Worm (Caenorhabditis elegans) whole organism, young adult: Measurements from ENCODE around the gene F52H2.5.

Experiments used
- B0019.2 ChIP-seq: fragments of 200-800 bp; sonication (Bioruptor generic); conservative IDR thresholded peaks from 2 replicates; pipeline ENCODE4 v1.3.6; 2022; ENCODE audit warnings: missing genetic modification reagents, missing genetic modification characterization, missing compliant biosample characterization
- B0035.1 ChIP-seq: sonication (generic microtip); optimal IDR thresholded peaks from 2 replicates; lab custom pipeline; 2016; ENCODE audit warnings: missing genetic modification characterization, mild to moderate bottlenecking, missing compliant biosample characterization, missing genotype, missing genetic modification reagents
- B0336.3 ChIP-seq: fragments of 200-800 bp; sonication (Bioruptor generic); IDR thresholded peaks from 2 replicates; pipeline ENCODE4 v1.3.6; 2022; ENCODE audit warnings: missing genetic modification characterization, missing compliant biosample characterization
- F10E7.11 ChIP-seq: sonication (generic microtip); optimal IDR thresholded peaks from 2 replicates; lab custom pipeline; 2017; ENCODE audit warnings: mild to moderate bottlenecking, missing genetic modification characterization, moderate library complexity, missing compliant biosample characterization
- F23B12.7 ChIP-seq: sonication (generic microtip); optimal IDR thresholded peaks from 2 replicates; lab custom pipeline; 2017; ENCODE audit warnings: missing genetic modification characterization, mild to moderate bottlenecking, missing compliant biosample characterization, antibody characterized with exemption, moderate library complexity; ENCODE audit not compliant: insufficient read depth
- F33H1.4 ChIP-seq: fragments of 200-800 bp; sonication (Bioruptor generic); IDR thresholded peaks from 2 replicates; pipeline ENCODE4 v1.3.6; 2022; ENCODE audit warnings: missing genetic modification reagents, missing genetic modification characterization, missing compliant biosample characterization
- F49E8.2 ChIP-seq: sonication (generic microtip); optimal IDR thresholded peaks from 3 replicates; lab custom pipeline; 2017; ENCODE audit warnings: missing genetic modification characterization, mild to moderate bottlenecking, missing compliant biosample characterization, antibody characterized with exemption, moderate library complexity; ENCODE audit not compliant: insufficient read depth
- F52B5.7 ChIP-seq: sonication (generic microtip); optimal IDR thresholded peaks from 2 replicates; lab custom pipeline; 2016; ENCODE audit warnings: mild to moderate bottlenecking, missing genetic modification characterization, missing compliant biosample characterization
- F57C9.4 ChIP-seq: sonication (generic microtip); optimal IDR thresholded peaks from 2 replicates; lab custom pipeline; 2017; ENCODE audit warnings: mild to moderate bottlenecking, missing genetic modification characterization, missing compliant biosample characterization
- K12H6.12 ChIP-seq: fragments of 200-800 bp; sonication (Bioruptor generic); optimal IDR thresholded peaks from 2 replicates; lab custom pipeline; 2018; ENCODE audit warnings: mild to moderate bottlenecking, missing genetic modification characterization, missing compliant biosample characterization
- Y53F4B.3 ChIP-seq: fragments of 200-800 bp; sonication (Bioruptor generic); IDR thresholded peaks from 2 replicates; pipeline ENCODE4 v1.3.6; 2022; ENCODE audit warnings: missing genetic modification reagents, missing genetic modification characterization, missing compliant biosample characterization
- Y95B8A.8 ChIP-seq: fragments of 200-800 bp; sonication (Bioruptor generic); IDR thresholded peaks from 2 replicates; pipeline ENCODE4 v1.3.6; 2022; ENCODE audit warnings: missing genetic modification reagents, missing genetic modification characterization, missing compliant biosample characterization
- ZK185.1 ChIP-seq: sonication (generic microtip); optimal IDR thresholded peaks from 2 replicates; lab custom pipeline; 2016; ENCODE audit warnings: mild to moderate bottlenecking, missing genetic modification characterization, missing compliant biosample characterization; ENCODE audit not compliant: poor library complexity, severe bottlenecking
- aptf-3 ChIP-seq: fragments of 200-800 bp; sonication (Bioruptor generic); IDR thresholded peaks from 2 replicates; pipeline ENCODE4 v1.3.6; 2022; ENCODE audit warnings: missing genetic modification characterization, missing compliant biosample characterization
- athp-1 ChIP-seq: sonication (generic microtip); optimal IDR thresholded peaks from 2 replicates; lab custom pipeline; 2017; ENCODE audit warnings: mild to moderate bottlenecking, missing genetic modification characterization, missing compliant biosample characterization
- bed-1 ChIP-seq: fragments of 200-800 bp; sonication (Bioruptor generic); IDR thresholded peaks from 2 replicates; pipeline ENCODE4 v1.3.6; 2022; ENCODE audit warnings: missing genetic modification reagents, missing genetic modification characterization, missing compliant biosample characterization
- bed-2 ChIP-seq: fragments of 200-800 bp; sonication (Bioruptor generic); IDR thresholded peaks from 2 replicates; pipeline ENCODE4 v1.3.6; 2022; ENCODE audit warnings: missing genetic modification reagents, missing genetic modification characterization, missing compliant biosample characterization
- cebp-2 ChIP-seq: fragments of 200-800 bp; sonication (Bioruptor generic); IDR thresholded peaks from 2 replicates; pipeline ENCODE4 v1.3.6; 2022; ENCODE audit warnings: missing genetic modification characterization, missing compliant biosample characterization
- ceh-40 ChIP-seq: fragments of 200-800 bp; sonication (Bioruptor generic); IDR thresholded peaks from 2 replicates; pipeline ENCODE4 v1.3.6; 2022; ENCODE audit warnings: missing genetic modification characterization, missing compliant biosample characterization
- ceh-58 ChIP-seq: fragments of 200-800 bp; sonication (Bioruptor generic); IDR thresholded peaks from 2 replicates; pipeline ENCODE4 v1.3.6; 2022; ENCODE audit warnings: missing genetic modification characterization, missing compliant biosample characterization
- ceh-91 ChIP-seq: fragments of 200-800 bp; sonication (Bioruptor generic); IDR thresholded peaks from 2 replicates; pipeline ENCODE4 v1.3.6; 2022; ENCODE audit warnings: missing genetic modification reagents, missing genetic modification characterization, missing compliant biosample characterization
- chd-7 ChIP-seq: sonication (generic microtip); optimal IDR thresholded peaks from 2 replicates; lab custom pipeline; 2016; ENCODE audit warnings: mild to moderate bottlenecking, missing genetic modification characterization, moderate library complexity, missing compliant biosample characterization
- die-1 ChIP-seq: sonication (generic microtip); optimal IDR thresholded peaks from 2 replicates; lab custom pipeline; 2016; ENCODE audit warnings: missing genotype, mild to moderate bottlenecking, missing genetic modification characterization, missing compliant biosample characterization
- egl-18 ChIP-seq: fragments of 200-800 bp; sonication (Bioruptor generic); IDR thresholded peaks from 2 replicates; pipeline ENCODE4 v1.3.6; 2022; ENCODE audit warnings: missing genetic modification reagents, missing genetic modification characterization, missing compliant biosample characterization
- him-1 ChIP-seq: sonication (generic microtip); optimal IDR thresholded peaks from 2 replicates; lab custom pipeline; 2016; ENCODE audit warnings: missing genotype, missing genetic modification reagents, missing genetic modification characterization, missing compliant biosample characterization
- hmg-1.2 ChIP-seq: fragments of 200-800 bp; sonication (Bioruptor generic); IDR thresholded peaks from 2 replicates; pipeline ENCODE4 v1.3.6; 2022; ENCODE audit warnings: missing genetic modification reagents, missing genetic modification characterization, missing compliant biosample characterization
- hrde-1 ChIP-seq: sonication (generic microtip); optimal IDR thresholded peaks from 2 replicates; lab custom pipeline; 2016; ENCODE audit warnings: missing genetic modification characterization, mild to moderate bottlenecking, missing compliant biosample characterization, moderate library complexity, missing genotype, missing genetic modification reagents, borderline replicate concordance
- lir-1 ChIP-seq: fragments of 200-800 bp; sonication (Bioruptor generic); conservative IDR thresholded peaks from 2 replicates; pipeline ENCODE4 v1.3.6; 2022; ENCODE audit warnings: missing genetic modification reagents, missing genetic modification characterization, missing compliant biosample characterization
- lsl-1 ChIP-seq: fragments of 200-800 bp; sonication (Bioruptor generic); optimal IDR thresholded peaks from 2 replicates; lab custom pipeline; 2018; ENCODE audit warnings: mild to moderate bottlenecking, missing genetic modification characterization, moderate library complexity, missing compliant biosample characterization
- madf-6 ChIP-seq: fragments of 200-800 bp; sonication (Bioruptor generic); IDR thresholded peaks from 2 replicates; pipeline ENCODE4 v1.3.6; 2022; ENCODE audit warnings: missing genetic modification reagents, missing genetic modification characterization, missing compliant biosample characterization
- mel-28 ChIP-seq: sonication (generic microtip); optimal IDR thresholded peaks from 2 replicates; lab custom pipeline; 2016; ENCODE audit warnings: borderline replicate concordance, mild to moderate bottlenecking, missing genetic modification characterization, missing compliant biosample characterization
- mes-4 ChIP-seq: sonication (generic microtip); optimal IDR thresholded peaks from 2 replicates; lab custom pipeline; 2016; ENCODE audit warnings: missing genotype, missing genetic modification characterization, missing compliant biosample characterization
- mxl-1 ChIP-seq: sonication (generic microtip); optimal IDR thresholded peaks from 2 replicates; lab custom pipeline; 2016; ENCODE audit warnings: missing genetic modification characterization, missing compliant biosample characterization
- nfya-1 ChIP-seq: sonication (generic microtip); optimal IDR thresholded peaks from 2 replicates; lab custom pipeline; 2017; ENCODE audit warnings: antibody characterized with exemption, missing compliant biosample characterization, missing genetic modification characterization, borderline replicate concordance; ENCODE audit not compliant: insufficient read depth
- nfyb-1 ChIP-seq: fragments of 200-800 bp; sonication (Bioruptor generic); IDR thresholded peaks from 2 replicates; pipeline ENCODE4 v1.3.6; 2022; ENCODE audit warnings: missing genetic modification reagents, missing genetic modification characterization, missing compliant biosample characterization
- nhr-179 ChIP-seq: sonication (generic microtip); optimal IDR thresholded peaks from 2 replicates; lab custom pipeline; 2016; ENCODE audit warnings: mild to moderate bottlenecking, missing genetic modification characterization, missing compliant biosample characterization
- nhr-27 ChIP-seq: fragments of 200-800 bp; sonication (Bioruptor generic); optimal IDR thresholded peaks from 2 replicates; lab custom pipeline; 2018; ENCODE audit warnings: mild to moderate bottlenecking, missing genetic modification characterization, moderate library complexity, missing compliant biosample characterization
- nhr-80 ChIP-seq: sonication (generic microtip); optimal IDR thresholded peaks from 2 replicates; lab custom pipeline; 2016; ENCODE audit warnings: missing genetic modification characterization, missing compliant biosample characterization
- repo-1 ChIP-seq: sonication (generic microtip); optimal IDR thresholded peaks from 2 replicates; lab custom pipeline; 2017; ENCODE audit warnings: mild to moderate bottlenecking, missing genetic modification characterization, missing compliant biosample characterization
- sea-2 ChIP-seq: fragments of 200-800 bp; sonication (Bioruptor generic); IDR thresholded peaks from 2 replicates; pipeline ENCODE4 v1.3.6; 2022; ENCODE audit warnings: missing genetic modification characterization, missing compliant biosample characterization
- snpc-1.1 ChIP-seq: sonication (generic microtip); optimal IDR thresholded peaks from 2 replicates; lab custom pipeline; 2017; ENCODE audit warnings: missing genetic modification characterization, mild to moderate bottlenecking, missing compliant biosample characterization, antibody characterized with exemption, moderate library complexity, missing genotype, missing genetic modification reagents; ENCODE audit not compliant: insufficient read depth
- snpc-4 ChIP-seq, 5 experiments: fragments of 150-350 bp in 1 of 5; sonication (generic microtip) in 4 of 5; optimal IDR thresholded peaks; 2 replicates each; lab custom pipeline; 2014 to 2018; ENCODE audit warnings: missing genetic modification characterization in 5 of 5, missing biosample characterization in 3 of 5, antibody characterized with exemption in 2 of 5, mild to moderate bottlenecking in 2 of 5, missing compliant biosample characterization in 2 of 5, missing genotype in 2 of 5, moderate library complexity in 2 of 5, missing genetic modification reagents in 1 of 5
- somi-1 ChIP-seq: fragments of 200-800 bp; sonication (Bioruptor generic); optimal IDR thresholded peaks from 2 replicates; lab custom pipeline; 2018; ENCODE audit warnings: mild to moderate bottlenecking, missing genetic modification characterization, missing compliant biosample characterization
- tbp1 ChIP-seq: fragments of 200-800 bp; sonication (Bioruptor generic); optimal IDR thresholded peaks from 2 replicates; lab custom pipeline; 2018; ENCODE audit warnings: mild to moderate bottlenecking, missing genetic modification characterization, missing compliant biosample characterization
- xnd-1 ChIP-seq: sonication (generic microtip); optimal IDR thresholded peaks from 2 replicates; lab custom pipeline; 2016; ENCODE audit warnings: missing genotype, missing genetic modification reagents, missing genetic modification characterization, missing compliant biosample characterization
- zfh-2 ChIP-seq: fragments of 200-800 bp; sonication (Bioruptor generic); conservative IDR thresholded peaks from 2 replicates; pipeline ENCODE4 v1.3.6; 2022; ENCODE audit warnings: missing genetic modification reagents, missing genetic modification characterization, missing compliant biosample characterization
- ztf-26 ChIP-seq: sonication (generic microtip); optimal IDR thresholded peaks from 2 replicates; lab custom pipeline; 2017; ENCODE audit warnings: missing genetic modification characterization, missing compliant biosample characterization
- ztf-3 ChIP-seq: fragments of 200-800 bp; sonication (Bioruptor generic); optimal IDR thresholded peaks from 2 replicates; lab custom pipeline; 2018; ENCODE audit warnings: mild to moderate bottlenecking, missing genetic modification characterization, missing compliant biosample characterization

The F52H2.5 gene

ce11 chrX:2531276-2531675 is 28.6 kb downstream of the F52H2.5 start (continued):
- TF ChIP-seq F49E8.2 (tag; lab: Kevin White, UChicago) (no peak), snpc-1.1 (tag; lab: Kevin White, UChicago) (peak; percentile 26), K12H6.12 (peak; percentile 17), mel-28 (tag; lab: Kevin White, UChicago) (no peak), aptf-3 (GFP tag; lab: Robert Waterston, UW) (peak; percentile 71; the same call in 1 of the 2 replicates), B0336.3 (GFP tag; lab: Robert Waterston, UW) (no peak), bed-1 (GFP tag; lab: Robert Waterston, UW) (no peak), ztf-26 (tag; lab: Kevin White, UChicago) (peak; percentile 27), die-1 (tag; lab: Kevin White, UChicago) (peak; percentile 76), lsl-1 (GFP tag; lab: Kevin White, UChicago) (no peak), Y95B8A.8 (GFP tag; lab: Robert Waterston, UW) (no peak), repo-1 (tag; lab: Kevin White, UChicago) (peak; percentile 80), F33H1.4 (no peak), bed-2 (GFP tag; lab: Robert Waterston, UW) (no peak), him-1 (tag; lab: Kevin White, UChicago) (peak; percentile 57), F52B5.7 (no peak), sea-2 (no peak), F10E7.11 (tag; lab: Kevin White, UChicago) (no peak), chd-7 (tag; lab: Kevin White, UChicago) (peak; percentile 63), xnd-1 (no peak), Y53F4B.3 (GFP tag; lab: Robert Waterston, UW) (no peak), ceh-91 (GFP tag; lab: Robert Waterston, UW) (no peak), nhr-80 (tag; lab: Kevin White, UChicago) (peak; percentile 40), lir-1 (GFP tag; lab: Robert Waterston, UW) (no peak), F57C9.4 (tag; lab: Kevin White, UChicago) (no peak), ceh-58 (no peak), ceh-40 (GFP tag; lab: Robert Waterston, UW) (no peak), tbp1 (GFP tag; lab: Kevin White, UChicago) (peak; percentile 85), nfya-1 (tag; lab: Kevin White, UChicago) (no peak), zfh-2 (GFP tag; lab: Robert Waterston, UW) (no peak), nhr-27 (tag; lab: Kevin White, UChicago) (peak; percentile 48), F23B12.7 (tag; lab: Kevin White, UChicago) (peak; percentile 19), somi-1 (GFP tag; lab: Kevin White, UChicago) (no peak), nfyb-1 (GFP tag; lab: Robert Waterston, UW) (peak; percentile 87), hmg-1.2 (peak; percentile 52), mes-4 (tag; lab: Kevin White, UChicago) (peak; percentile 42), snpc-4 (GFP tag; optimal IDR thresholded peaks at IDR 0.05; lab: Kevin White, UChicago) (peak; percentile 48), snpc-4 (tag; optimal IDR thresholded peaks at IDR 0.05; lab: Kevin White, UChicago) (peak; percentile 2 to 75 (median 66)), B0035.1 (peak; percentile 16), cebp-2 (0 out of 2 replicates have a peak, but pooled peaks have one; percentile 12), ztf-3 (no peak), madf-6 (peak; percentile 47; the same call in 1 of the 2 replicates), nhr-179 (tag; lab: Kevin White, UChicago) (peak; percentile 73), B0019.2 (no peak), hrde-1 (tag; lab: Kevin White, UChicago) (no peak), ZK185.1 (peak; percentile 81), mxl-1 (no peak), egl-18 (GFP tag; lab: Robert Waterston, UW) (no peak), athp-1 (tag; lab: Kevin White, UChicago) (peak; percentile 40)
